Worm (Caenorhabditis elegans) whole organism, early embryonic: ENCODE data around the gene F36H12.4.
"Not testable (repeated sequence)": the region's sequence is repeated elsewhere in the genome, so short reads cannot be mapped to it uniquely, and the experiment has no call there.

Experiments
- B0310.2 ChIP-seq: sonication (generic microtip); optimal IDR thresholded peaks from 2 replicates; lab custom pipeline; 2016; ENCODE audit warnings: mild to moderate bottlenecking, missing genetic modification characterization, missing compliant biosample characterization
- F13C5.2 ChIP-seq: sonication (generic microtip); optimal IDR thresholded peaks from 2 replicates; lab custom pipeline; 2017; ENCODE audit warnings: mild to moderate bottlenecking, missing genetic modification characterization, inconsistent platforms, missing compliant biosample characterization
- aly-1 ChIP-seq: sonication (generic microtip); optimal IDR thresholded peaks from 2 replicates; lab custom pipeline; 2016; ENCODE audit warnings: missing genetic modification characterization, missing compliant biosample characterization
- ama-1 ChIP-seq: fragments of 150-350 bp; optimal IDR thresholded peaks from 2 replicates; lab custom pipeline; 2014
- ceh-13 ChIP-seq: fragments of 200-800 bp; sonication (Bioruptor generic); optimal IDR thresholded peaks from 2 replicates; lab custom pipeline; 2018; ENCODE audit warnings: mild to moderate bottlenecking, missing genetic modification characterization, missing compliant biosample characterization
- ceh-36 ChIP-seq: sonication (generic microtip); optimal IDR thresholded peaks from 2 replicates; lab custom pipeline; 2016; ENCODE audit warnings: missing genetic modification characterization, inconsistent platforms, missing compliant biosample characterization
- ets-7 ChIP-seq: sonication (generic microtip); optimal IDR thresholded peaks from 2 replicates; lab custom pipeline; 2016; ENCODE audit warnings: missing genotype, missing genetic modification characterization, missing compliant biosample characterization
- flt-1 ChIP-seq: fragments of 200-800 bp; sonication (Bioruptor generic); IDR thresholded peaks from 2 replicates; pipeline ENCODE4 v1.3.6; 2022; ENCODE audit warnings: missing genetic modification characterization, missing compliant biosample characterization
- hmbx-1 ChIP-seq: sonication (generic microtip); optimal IDR thresholded peaks from 2 replicates; lab custom pipeline; 2016; ENCODE audit warnings: mild to moderate bottlenecking, missing genetic modification characterization, missing compliant biosample characterization
- hmg-4 ChIP-seq: fragments of 200-800 bp; sonication (Bioruptor generic); optimal IDR thresholded peaks from 2 replicates; lab custom pipeline; 2018; ENCODE audit warnings: mild to moderate bottlenecking, missing genetic modification characterization, missing compliant biosample characterization
- hnd-1 ChIP-seq: sonication (generic microtip); optimal IDR thresholded peaks from 2 replicates; lab custom pipeline; 2016; ENCODE audit warnings: missing genetic modification characterization, missing compliant biosample characterization
- pes-1 ChIP-seq: fragments of 200-800 bp; sonication (Bioruptor generic); IDR thresholded peaks from 2 replicates; pipeline ENCODE4 v1.3.6; 2022; ENCODE audit warnings: missing genetic modification reagents, missing genetic modification characterization, missing compliant biosample characterization
- scrt-1 ChIP-seq: fragments of 200-800 bp; sonication (Bioruptor generic); IDR thresholded peaks from 2 replicates; pipeline ENCODE4 v1.3.6; 2022; ENCODE audit warnings: missing genetic modification characterization, missing compliant biosample characterization
- sea-1 ChIP-seq: fragments of 200-800 bp; sonication (Bioruptor generic); conservative IDR thresholded peaks from 2 replicates; pipeline ENCODE4 v1.3.6; 2022; ENCODE audit warnings: missing genetic modification characterization, missing compliant biosample characterization
- tbx-11 ChIP-seq: fragments of 200-800 bp; sonication (Bioruptor generic); IDR thresholded peaks from 2 replicates; pipeline ENCODE4 v1.3.6; 2022; ENCODE audit warnings: missing genetic modification characterization, missing compliant biosample characterization
- tbx-37 ChIP-seq: fragments of 200-800 bp; sonication (Bioruptor generic); conservative IDR thresholded peaks from 2 replicates; pipeline ENCODE4 v1.3.6; 2022; ENCODE audit warnings: missing genetic modification reagents, missing genetic modification characterization, missing compliant biosample characterization
- tra-4 ChIP-seq: sonication (generic microtip); optimal IDR thresholded peaks from 2 replicates; lab custom pipeline; 2017; ENCODE audit warnings: missing genetic modification characterization, missing compliant biosample characterization

The F36H12.4 gene

ce11 chrIV:5256731-5257130, 12.2 kb upstream of the F36H12.4 start, which contains the start of gene F36H12.9:
Gene F36H12.9 (plus strand): TSS chrIV:5257031.
- TF ChIP-seq tbx-11; scrt-1 (GFP tag; lab: Robert Waterston, UW); ceh-36 (tag; lab: Kevin White, UChicago): not testable (repeated sequence)

ce11 chrIV:5258385-5258784, 10.5 kb upstream of the F36H12.4 start, which contains the start of gene ttbk-2.1:
Gene ttbk-2.1 (plus strand): TSS chrIV:5258685.
- TF ChIP-seq ceh-36 (tag; lab: Kevin White, UChicago); hmg-4 (GFP tag; lab: Kevin White, UChicago); hnd-1: not testable (repeated sequence)

ce11 chrIV:5260289-5260688, 8.6 kb upstream of the F36H12.4 start, which contains the start of gene msp-19:
Gene msp-19 (plus strand): TSS chrIV:5260589.
- TF ChIP-seq tra-4, tbx-11, hmbx-1: not testable (repeated sequence)

ce11 chrIV:5266474-5266873, 2.4 kb upstream of the F36H12.4 start, which contains the start of gene F36H12.5:
Gene F36H12.5 (plus strand): TSS chrIV:5266774.
- TF ChIP-seq hmbx-1, result no peak
- TF ChIP-seq ceh-13 (GFP tag; lab: Kevin White, UChicago), result no peak
- no peak for TF ChIP-seq tbx-11
- no peak for TF ChIP-seq scrt-1 (GFP tag; lab: Robert Waterston, UW)
- TF ChIP-seq sea-1 (GFP tag; lab: Robert Waterston, UW), result no peak
- TF ChIP-seq aly-1, result no peak
- TF ChIP-seq flt-1 (GFP tag; lab: Robert Waterston, UW), result no peak
- TF ChIP-seq tra-4, result no peak
- TF ChIP-seq ceh-36 (tag; lab: Kevin White, UChicago), result no peak
- no peak for TF ChIP-seq ets-7 (tag; lab: Kevin White, UChicago)

- TF ChIP-seq F13C5.2 (tag; lab: Kevin White, UChicago), result no peak
- no peak for TF ChIP-seq pes-1 (GFP tag; lab: Robert Waterston, UW)
- no peak for TF ChIP-seq ceh-13 (GFP tag; lab: Kevin White, UChicago)
Measured at ce11 chrIV:5272518-5272917, 3.6 kb downstream of the F36H12.4 start, which contains the start of gene F36H12.3. Gene F36H12.3 (plus strand): TSS chrIV:5272818.

ce11 chrIV:5273385-5273784, 4.5 kb downstream of the F36H12.4 start:
- no peak for TF ChIP-seq pes-1 (GFP tag; lab: Robert Waterston, UW)

ce11 chrIV:5274123-5274581, 5.2 kb downstream of the F36H12.4 start, which contains the start of gene slfl-4:
Gene slfl-4 (plus strand): TSS chrIV:5274531.
- TF ChIP-seq tbx-37 (no peak), scrt-1 (GFP tag; lab: Robert Waterston, UW) (no peak), B0310.2 (tag; lab: Kevin White, UChicago) (no peak), hmbx-1 (no peak), ceh-13 (GFP tag; lab: Kevin White, UChicago) (no peak), aly-1 (no peak), pes-1 (GFP tag; lab: Robert Waterston, UW) (no peak), hnd-1 (no peak), hmg-4 (GFP tag; lab: Kevin White, UChicago) (no peak), ama-1 (no peak), ceh-36 (tag; lab: Kevin White, UChicago) (no peak), F13C5.2 (tag; lab: Kevin White, UChicago) (no peak), ets-7 (tag; lab: Kevin White, UChicago) (no peak), tra-4 (no peak), sea-1 (GFP tag; lab: Robert Waterston, UW) (no peak), tbx-11 (no peak), flt-1 (GFP tag; lab: Robert Waterston, UW) (no peak)

ce11 chrIV:5277752-5278151, 8.8 kb downstream of the F36H12.4 start, which contains the start of gene F36H12.17:
Gene F36H12.17 (minus strand): TSS chrIV:5277852.
- TF ChIP-seq ama-1 (no peak), scrt-1 (GFP tag; lab: Robert Waterston, UW) (no peak), hmbx-1 (no peak), tbx-37 (no peak), ceh-36 (tag; lab: Kevin White, UChicago) (no peak), sea-1 (GFP tag; lab: Robert Waterston, UW) (no peak), F13C5.2 (tag; lab: Kevin White, UChicago) (no peak), tbx-11 (no peak), flt-1 (GFP tag; lab: Robert Waterston, UW) (no peak), B0310.2 (tag; lab: Kevin White, UChicago) (no peak), tra-4 (no peak), hmg-4 (GFP tag; lab: Kevin White, UChicago) (no peak), ets-7 (tag; lab: Kevin White, UChicago) (no peak), ceh-13 (GFP tag; lab: Kevin White, UChicago) (no peak), aly-1 (no peak), hnd-1 (no peak)

- TF ChIP-seq pes-1 (GFP tag; lab: Robert Waterston, UW), result no peak
- TF ChIP-seq hmg-4 (GFP tag; lab: Kevin White, UChicago), result no peak
- no peak for TF ChIP-seq ceh-36 (tag; lab: Kevin White, UChicago)
- TF ChIP-seq B0310.2 (tag; lab: Kevin White, UChicago), result no peak
- TF ChIP-seq hmbx-1, result no peak
- TF ChIP-seq F13C5.2 (tag; lab: Kevin White, UChicago), result no peak
- no peak for TF ChIP-seq tbx-37
- no peak for TF ChIP-seq ets-7 (tag; lab: Kevin White, UChicago)
- no peak for TF ChIP-seq ama-1
- no peak for TF ChIP-seq ceh-13 (GFP tag; lab: Kevin White, UChicago)
- TF ChIP-seq tbx-11, result no peak
- TF ChIP-seq sea-1 (GFP tag; lab: Robert Waterston, UW), result no peak
- no peak for TF ChIP-seq flt-1 (GFP tag; lab: Robert Waterston, UW)
- TF ChIP-seq tra-4, result no peak
- no peak for TF ChIP-seq hnd-1
- TF ChIP-seq scrt-1 (GFP tag; lab: Robert Waterston, UW), result no peak
- TF ChIP-seq aly-1, result no peak
Measured at ce11 chrIV:5281457-5281856, 12.6 kb downstream of the F36H12.4 start.
